1 fruit fly cellular context compared by ENCODE assay signal in the genomic region with DNA sequence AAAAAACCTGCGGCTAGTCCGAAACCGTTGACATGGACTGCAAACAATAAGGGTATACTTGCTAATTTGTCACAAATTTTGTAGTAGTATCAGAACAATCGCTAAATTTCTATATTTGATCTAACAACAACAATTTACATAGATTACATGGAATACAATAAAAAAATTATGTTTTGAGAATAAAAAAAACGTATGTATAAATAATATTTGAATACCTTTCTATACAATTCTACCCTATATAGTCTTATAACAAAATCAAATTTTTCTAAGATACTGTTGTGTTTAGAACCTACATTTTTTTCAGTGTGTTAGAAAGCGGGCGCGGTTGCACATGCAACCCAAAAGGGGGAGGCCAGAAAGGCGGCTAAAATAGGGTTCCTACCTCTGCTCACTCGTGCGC.
TF ChIP-seq lines count a peak whose summit lies in the region.

No protein-coding gene starts in this region.

TF ChIP-seq in whole organism, prepupa, 60 proteins besides CTCF, POLR2A, EP300 and RAD21 (continued from another document):
- TF ChIP-seq fd59A (GFP tag; optimal IDR thresholded peaks at IDR 0.05; lab: Kevin White, UChicago): no peak
- peak; percentile 73 for TF ChIP-seq CG8119 (GFP tag; IDR thresholded peaks at IDR 0.05; lab: Robert Waterston, UW)
- no peak for TF ChIP-seq CG34406 (GFP tag; optimal IDR thresholded peaks at IDR 0.05; lab: Kevin White, UChicago)
- peak; percentile 62 for TF ChIP-seq CG10631 (GFP tag; optimal IDR thresholded peaks at IDR 0.05; lab: Kevin White, UChicago)
- TF ChIP-seq Eip75B (GFP tag; optimal IDR thresholded peaks at IDR 0.05; lab: Kevin White, UChicago): peak; percentile 14
- TF ChIP-seq fkh (GFP tag; optimal IDR thresholded peaks at IDR 0.05; lab: Kevin White, UChicago): no peak
- TF ChIP-seq lz (GFP tag; optimal IDR thresholded peaks at IDR 0.05; lab: Kevin White, UChicago): peak; percentile 19
- TF ChIP-seq CG8632 (GFP tag; optimal IDR thresholded peaks at IDR 0.05; lab: Kevin White, UChicago): peak; percentile 12
TF ChIP-seq in whole organism, prepupa: peak in this region for 29.
